Fruit fly (Drosophila melanogaster) whole organism, embryonic: ENCODE results near the gene CG34384.

ENCODE experiments used
- CG10431 ChIP-seq: fragments of 200-800 bp; sonication (Bioruptor generic); optimal IDR thresholded peaks from 3 replicates; lab custom pipeline; 2018; ENCODE audit warnings: missing biosample characterization, mild to moderate bottlenecking, missing genetic modification characterization
- CG11723 ChIP-seq: fragments of 200-800 bp; sonication (Bioruptor generic); optimal IDR thresholded peaks from 2 replicates; lab custom pipeline; 2017; ENCODE audit warnings: missing biosample characterization, mild to moderate bottlenecking, missing genetic modification characterization
- CG12219 ChIP-seq: fragments of 200-800 bp; sonication (Bioruptor generic); optimal IDR thresholded peaks from 3 replicates; lab custom pipeline; 2018; ENCODE audit warnings: missing biosample characterization, mild to moderate bottlenecking, missing genetic modification characterization
- CG12299 ChIP-seq: fragments of 200-800 bp; sonication (Bioruptor generic); optimal IDR thresholded peaks from 2 replicates; lab custom pipeline; 2018; ENCODE audit warnings: missing biosample characterization, mild to moderate bottlenecking, missing genetic modification characterization
- CG12769 ChIP-seq: fragments of 200-800 bp; sonication (Bioruptor generic); optimal IDR thresholded peaks from 2 replicates; lab custom pipeline; 2019; ENCODE audit warnings: missing biosample characterization, mild to moderate bottlenecking, missing genetic modification characterization, moderate library complexity
- CG13424 ChIP-seq: fragments of 200-800 bp; sonication (Bioruptor generic); optimal IDR thresholded peaks from 2 replicates; lab custom pipeline; 2019; ENCODE audit warnings: missing biosample characterization, mild to moderate bottlenecking, missing genetic modification characterization, moderate library complexity
- CG13894 ChIP-seq: fragments of 200-800 bp; sonication (Bioruptor generic); optimal IDR thresholded peaks from 3 replicates; lab custom pipeline; 2018; ENCODE audit warnings: missing biosample characterization, mild to moderate bottlenecking, missing genetic modification characterization, moderate library complexity
- CG14014 ChIP-seq: fragments of 200-800 bp; sonication (Bioruptor generic); IDR thresholded peaks from 2 replicates; pipeline ENCODE4 v1.3.6; 2022; ENCODE audit warnings: missing biosample characterization, missing genetic modification characterization
- CG15601 ChIP-seq: fragments of 200-800 bp; sonication (Bioruptor generic); optimal IDR thresholded peaks from 3 replicates; lab custom pipeline; 2019; ENCODE audit warnings: missing biosample characterization, mild to moderate bottlenecking, missing genetic modification characterization, moderate library complexity
- CG17186 ChIP-seq: fragments of 200-800 bp; sonication (Bioruptor generic); optimal IDR thresholded peaks from 3 replicates; lab custom pipeline; 2017; ENCODE audit warnings: missing biosample characterization, missing genetic modification reagents, missing genetic modification characterization
- CG17612 ChIP-seq: fragments of 200-800 bp; sonication (Bioruptor generic); IDR thresholded peaks from 2 replicates; pipeline ENCODE4 v1.3.6; 2022; ENCODE audit warnings: missing biosample characterization, missing genetic modification characterization
- CG2712 ChIP-seq: fragments of 200-800 bp; optimal IDR thresholded peaks from 3 replicates; lab custom pipeline; 2019; ENCODE audit warnings: missing biosample characterization, mild to moderate bottlenecking, missing genetic modification characterization, moderate library complexity
- CG3838 ChIP-seq: fragments of 200-800 bp; sonication (Bioruptor generic); optimal IDR thresholded peaks from 3 replicates; lab custom pipeline; 2016; ENCODE audit warnings: missing biosample characterization, missing genetic modification characterization
- CG4820 ChIP-seq: fragments of 200-800 bp; sonication (Bioruptor generic); optimal IDR thresholded peaks from 3 replicates; lab custom pipeline; 2016; ENCODE audit warnings: missing biosample characterization, missing genetic modification characterization
- CG6175 ChIP-seq: fragments of 200-800 bp; sonication (Bioruptor generic); IDR thresholded peaks from 3 replicates; pipeline ENCODE4 v1.3.6; 2022; ENCODE audit warnings: missing biosample characterization, missing genetic modification characterization
- CG6272 ChIP-seq: fragments of 200-800 bp; sonication (Bioruptor generic); IDR thresholded peaks from 2 replicates; pipeline ENCODE4 v1.3.6; 2022; ENCODE audit warnings: missing biosample characterization, missing genetic modification characterization
- CG6683 ChIP-seq: fragments of 200-800 bp; sonication (Bioruptor generic); optimal IDR thresholded peaks from 2 replicates; lab custom pipeline; 2017; ENCODE audit warnings: missing biosample characterization, mild to moderate bottlenecking, missing genetic modification characterization, missing genetic modification reagents
- CG7357 ChIP-seq: fragments of 200-800 bp; sonication (Bioruptor generic); IDR thresholded peaks from 3 replicates; pipeline ENCODE4 v1.3.6; 2022; ENCODE audit warnings: missing biosample characterization, missing genetic modification characterization
- CG8089 ChIP-seq: fragments of 200-800 bp; sonication (Bioruptor generic); optimal IDR thresholded peaks from 3 replicates; lab custom pipeline; 2016; ENCODE audit warnings: missing biosample characterization, missing genetic modification characterization
- CG8388 ChIP-seq: fragments of 200-800 bp; sonication (Bioruptor generic); optimal IDR thresholded peaks from 2 replicates; lab custom pipeline; 2019; ENCODE audit warnings: missing biosample characterization, mild to moderate bottlenecking, missing genetic modification characterization, moderate library complexity
- CG8478 ChIP-seq: fragments of >200 bp; optimal IDR thresholded peaks from 2 replicates; lab custom pipeline; 2018
- CG9215 ChIP-seq: fragments of 200-800 bp; sonication (Bioruptor generic); IDR thresholded peaks from 2 replicates; pipeline ENCODE4 v1.3.6; 2022; ENCODE audit warnings: missing biosample characterization, missing genetic modification characterization
- CkIIα-i1 ChIP-seq: fragments of 200-800 bp; sonication (Bioruptor generic); IDR thresholded peaks from 2 replicates; pipeline ENCODE4 v1.3.6; 2022; ENCODE audit warnings: missing biosample characterization, missing genetic modification characterization
- Dbx ChIP-seq: fragments of 200-800 bp; sonication (Bioruptor generic); IDR thresholded peaks from 3 replicates; pipeline ENCODE4 v1.3.6; 2022; ENCODE audit warnings: missing biosample characterization, missing genetic modification characterization
- Eip74EF ChIP-seq, 2 experiments: fragments of 200-800 bp in 1 of 2; fragments of >200 bp in 1 of 2; sonication (Bioruptor generic) in 1 of 2; optimal IDR thresholded peaks; 2 replicates each; lab custom pipeline; 2017 to 2019; ENCODE audit warnings: missing biosample characterization in 2 of 2, missing genetic modification characterization in 2 of 2, mild to moderate bottlenecking in 1 of 2, moderate library complexity in 1 of 2
- Elba2 ChIP-seq: fragments of 200-800 bp; sonication (Bioruptor generic); optimal IDR thresholded peaks from 3 replicates; lab custom pipeline; 2016; ENCODE audit warnings: missing biosample characterization, missing genetic modification characterization
- HHEX ChIP-seq: fragments of 200-800 bp; sonication (Bioruptor generic); optimal IDR thresholded peaks from 3 replicates; lab custom pipeline; 2017; ENCODE audit warnings: missing biosample characterization, mild to moderate bottlenecking, missing genetic modification characterization, missing genetic modification reagents
- Lim3 ChIP-seq: fragments of 200-800 bp; sonication (Bioruptor generic); IDR thresholded peaks from 2 replicates; pipeline ENCODE4 v1.3.6; 2022; ENCODE audit warnings: missing biosample characterization, missing genetic modification characterization
- Pdp1 ChIP-seq, 2 experiments: fragments of 200-800 bp; sonication (Bioruptor generic); optimal IDR thresholded peaks; 3 replicates each; lab custom pipeline; 2016; ENCODE audit warnings: missing biosample characterization in 2 of 2, missing genetic modification characterization in 2 of 2, mild to moderate bottlenecking in 1 of 2, moderate library complexity in 1 of 2
- Ptx1 ChIP-seq: fragments of 200-800 bp; sonication (Bioruptor generic); IDR thresholded peaks from 2 replicates; pipeline ENCODE4 v1.3.6; 2022; ENCODE audit warnings: missing biosample characterization, missing genetic modification characterization
- Rfx ChIP-seq: fragments of 200-800 bp; sonication (Bioruptor generic); IDR thresholded peaks from 2 replicates; pipeline ENCODE4 v1.3.6; 2022; ENCODE audit warnings: missing biosample characterization, missing genetic modification characterization
- Side ChIP-seq: fragments of 200-800 bp; sonication (Bioruptor generic); optimal IDR thresholded peaks from 2 replicates; lab custom pipeline; 2016; ENCODE audit warnings: missing biosample characterization, missing genetic modification characterization
- da ChIP-seq: fragments of 200-800 bp; sonication (Bioruptor generic); optimal IDR thresholded peaks from 2 replicates; lab custom pipeline; 2016; ENCODE audit warnings: missing biosample characterization, missing genetic modification characterization
- disco-r ChIP-seq: fragments of 200-800 bp; sonication (Bioruptor generic); optimal IDR thresholded peaks from 2 replicates; lab custom pipeline; 2016; ENCODE audit warnings: missing biosample characterization, missing genetic modification characterization
- exex ChIP-seq: fragments of 200-800 bp; sonication (Bioruptor generic); optimal IDR thresholded peaks from 4 replicates; lab custom pipeline; 2018; ENCODE audit warnings: missing biosample characterization, mild to moderate bottlenecking, missing genetic modification characterization, moderate library complexity
- gcm2 ChIP-seq: fragments of 200-800 bp; sonication (Bioruptor generic); optimal IDR thresholded peaks from 2 replicates; lab custom pipeline; 2016; ENCODE audit warnings: missing biosample characterization, missing genetic modification characterization
- kay ChIP-seq: fragments of 200-800 bp; sonication (Bioruptor generic); optimal IDR thresholded peaks from 2 replicates; lab custom pipeline; 2016; ENCODE audit warnings: missing biosample characterization, missing genetic modification characterization
- knrl ChIP-seq: fragments of 200-800 bp; sonication (Bioruptor generic); IDR thresholded peaks from 3 replicates; pipeline ENCODE4 v1.3.6; 2022; ENCODE audit warnings: missing biosample characterization, missing genetic modification characterization; ENCODE audit not compliant: partially characterized antibody
- oc ChIP-seq: fragments of 200-800 bp; sonication (Bioruptor generic); optimal IDR thresholded peaks from 2 replicates; lab custom pipeline; 2018; ENCODE audit warnings: missing biosample characterization, mild to moderate bottlenecking, missing genetic modification characterization, moderate library complexity
- otp ChIP-seq: fragments of 200-800 bp; sonication (Bioruptor generic); IDR thresholded peaks from 3 replicates; pipeline ENCODE4, ENCODE4 v1.3.6; 2022; ENCODE audit warnings: missing biosample characterization, missing genetic modification characterization
- pb ChIP-seq: fragments of 200-800 bp; sonication (Bioruptor generic); optimal IDR thresholded peaks from 3 replicates; lab custom pipeline; 2016; ENCODE audit warnings: missing biosample characterization, missing genetic modification characterization
- phol ChIP-seq: fragments of 200-800 bp; sonication (Bioruptor generic); optimal IDR thresholded peaks from 3 replicates; lab custom pipeline; 2018; ENCODE audit warnings: missing biosample characterization, mild to moderate bottlenecking, missing genetic modification characterization, moderate library complexity
- psq ChIP-seq: fragments of 200-800 bp; sonication (Bioruptor generic); optimal IDR thresholded peaks from 2 replicates; lab custom pipeline; 2017; ENCODE audit warnings: missing biosample characterization, missing genetic modification characterization
- run ChIP-seq: fragments of 200-800 bp; sonication (Bioruptor generic); optimal IDR thresholded peaks from 3 replicates; lab custom pipeline; 2018; ENCODE audit warnings: missing biosample characterization, mild to moderate bottlenecking, missing genetic modification characterization
- scrt ChIP-seq: fragments of 200-800 bp; sonication (Bioruptor generic); optimal IDR thresholded peaks from 2 replicates; lab custom pipeline; 2018; ENCODE audit warnings: missing biosample characterization, mild to moderate bottlenecking, missing genetic modification characterization, moderate library complexity
- slbo ChIP-seq: fragments of 200-800 bp; sonication (Bioruptor generic); IDR thresholded peaks from 2 replicates; pipeline ENCODE4 v1.3.6; 2022; ENCODE audit warnings: missing biosample characterization, missing genetic modification characterization
- slou ChIP-seq: fragments of 200-800 bp; sonication (Bioruptor generic); optimal IDR thresholded peaks from 3 replicates; lab custom pipeline; 2016; ENCODE audit warnings: missing biosample characterization, missing genetic modification characterization
- so ChIP-seq: fragments of 200-800 bp; sonication (Bioruptor generic); IDR thresholded peaks from 3 replicates; pipeline ENCODE4 v1.3.6; 2022; ENCODE audit warnings: missing biosample characterization, missing genetic modification characterization
- trem ChIP-seq: fragments of 200-800 bp; optimal IDR thresholded peaks from 3 replicates; lab custom pipeline; 2019; ENCODE audit warnings: missing biosample characterization, mild to moderate bottlenecking, missing genetic modification characterization, moderate library complexity
- wdn ChIP-seq: fragments of 200-800 bp; sonication (Bioruptor generic); IDR thresholded peaks from 2 replicates; pipeline ENCODE4 v1.3.6; 2022; ENCODE audit warnings: missing biosample characterization, missing genetic modification characterization
- zfh2 ChIP-seq: fragments of 200-800 bp; sonication (Bioruptor generic); optimal IDR thresholded peaks from 2 replicates; lab custom pipeline; 2016; ENCODE audit warnings: missing biosample characterization, missing genetic modification characterization

The CG34384 gene

dm6 chr3R:7886167-7886858, 72.2 kb downstream of the CG34384 start, which contains the start of gene CG17816 (continued):
- TF ChIP-seq exex = no peak
- TF ChIP-seq CG7357 (GFP tag; lab: Robert Waterston, UW) = no peak
- peak; percentile 44 for TF ChIP-seq CG13894 (tag; lab: Kevin White, UChicago)
- no peak for TF ChIP-seq CG8089
- TF ChIP-seq run (tag; lab: Kevin White, UChicago) = no peak
- no peak for TF ChIP-seq Lim3 (GFP tag; lab: Robert Waterston, UW)
- peak; percentile 13 for TF ChIP-seq CG15601
- TF ChIP-seq kay (GFP tag; lab: Kevin White, UChicago) = no peak
- TF ChIP-seq CG6683 (GFP tag; lab: Kevin White, UChicago) = no peak
- TF ChIP-seq CG12219 (GFP tag; lab: Kevin White, UChicago) = no peak
- TF ChIP-seq HHEX = peak; percentile 43
- TF ChIP-seq Elba2 (GFP tag; lab: Kevin White, UChicago) = no peak
- TF ChIP-seq CG12299 = no peak
- no peak for TF ChIP-seq gcm2
- no peak for TF ChIP-seq CkIIα-i1 (GFP tag; lab: Robert Waterston, UW)
- no peak for TF ChIP-seq CG17186 (GFP tag; lab: Kevin White, UChicago)
- no peak for TF ChIP-seq CG6272 (GFP tag; lab: Robert Waterston, UW)
- peak; percentile 37 for TF ChIP-seq scrt (GFP tag; lab: Kevin White, UChicago)
- peak; percentile 37 for TF ChIP-seq phol (tag; lab: Kevin White, UChicago)
- no peak for TF ChIP-seq disco-r (GFP tag; lab: Kevin White, UChicago)
- TF ChIP-seq Dbx (GFP tag; lab: Robert Waterston, UW) = no peak
- TF ChIP-seq pb (GFP tag; lab: Kevin White, UChicago) = no peak
- TF ChIP-seq Pdp1 (GFP tag; optimal IDR thresholded peaks at IDR 0.05; lab: Kevin White, UChicago) = peak in 1 of 2 experiments; percentile 42
- TF ChIP-seq CG14014 (GFP tag; lab: Robert Waterston, UW) = no peak
- TF ChIP-seq wdn (GFP tag; lab: Robert Waterston, UW) = no peak
- TF ChIP-seq otp (GFP tag; lab: Robert Waterston, UW) = no peak
- peak; percentile 25 for TF ChIP-seq CG11723 (GFP tag; lab: Kevin White, UChicago)
- TF ChIP-seq so (GFP tag; lab: Robert Waterston, UW) = 0 out of 3 replicates have a peak, but pooled peaks have one; percentile 7
- TF ChIP-seq CG3838 = no peak
- TF ChIP-seq oc = peak; percentile 30
- no peak for TF ChIP-seq CG8388
- TF ChIP-seq CG8478 (lab: Kevin White, UChicago) = peak; percentile 28
- TF ChIP-seq zfh2 = no peak

- TF ChIP-seq da (GFP tag; lab: Kevin White, UChicago) = no peak
- peak; percentile 67 for TF ChIP-seq CG14014 (GFP tag; lab: Robert Waterston, UW)
- no peak for TF ChIP-seq CG17612 (GFP tag; lab: Robert Waterston, UW)
- TF ChIP-seq Eip74EF (GFP tag; optimal IDR thresholded peaks at IDR 0.05; lab: Kevin White, UChicago) = no peak
- TF ChIP-seq CG2712 (tag; lab: Kevin White, UChicago) = peak; percentile 40
- peak; percentile 5 for TF ChIP-seq CG6683 (GFP tag; lab: Kevin White, UChicago)
- TF ChIP-seq CG13424 = peak; percentile 37
- peak; percentile 78 for TF ChIP-seq CG12769
- TF ChIP-seq Ptx1 (GFP tag; lab: Robert Waterston, UW) = peak; percentile 41; the same call in 1 of the 2 replicates
- TF ChIP-seq knrl (GFP tag; lab: Robert Waterston, UW) = 0 out of 3 replicates have a peak, but pooled peaks have one; percentile 32
- TF ChIP-seq slou (GFP tag; lab: Kevin White, UChicago) = no peak
- TF ChIP-seq Rfx = peak; percentile 84
- TF ChIP-seq psq (GFP tag; lab: Kevin White, UChicago) = peak; percentile 28
- TF ChIP-seq CG6175 (GFP tag; lab: Robert Waterston, UW) = 0 out of 3 replicates have a peak, but pooled peaks have one; percentile 40
- TF ChIP-seq CG6272 (GFP tag; lab: Robert Waterston, UW) = no peak
- TF ChIP-seq trem (tag; lab: Kevin White, UChicago) = peak; percentile 79
- peak; percentile 83 for TF ChIP-seq slbo (GFP tag; lab: Robert Waterston, UW)
- TF ChIP-seq CG12219 (GFP tag; lab: Kevin White, UChicago) = no peak
- TF ChIP-seq CG10431 (GFP tag; lab: Kevin White, UChicago) = peak; percentile 86
- peak; percentile 41; the same call in 1 of the 2 replicates for TF ChIP-seq CG9215 (GFP tag; lab: Robert Waterston, UW)
- TF ChIP-seq Side (GFP tag; lab: Kevin White, UChicago) = peak; percentile 41
- TF ChIP-seq CG4820 (GFP tag; lab: Kevin White, UChicago) = no peak
Measured at dm6 chr3R:7886859-7887190, 72.7 kb downstream of the CG34384 start, which contains the start of gene ArgRS-m. Gene ArgRS-m, plus strand, starts transcription at chr3R:7887045.
